Fruit fly (Drosophila melanogaster) Kc167 (cell line): ENCODE data around the gene AP-2alpha.

Experiments used
- Sin3A ChIP-seq: fragments of >200 bp; optimal IDR thresholded peaks from 2 replicates; lab custom pipeline; 2018; ENCODE audit warnings: missing external identifiers
- psq ChIP-seq: fragments of >200 bp; optimal IDR thresholded peaks from 2 replicates; lab custom pipeline; 2017; ENCODE audit warnings: missing external identifiers
- ttk ChIP-seq: sonication (Bioruptor generic); optimal IDR thresholded peaks from 2 replicates; lab custom pipeline; 2017; ENCODE audit warnings: missing external identifiers

- TF ChIP-seq psq, result no peak
- TF ChIP-seq ttk (lab: Kevin White, UChicago), result no peak
- TF ChIP-seq Sin3A (lab: Kevin White, UChicago), result no peak
Observed at dm6 chr2L:366876-367275, 47.7 kb downstream of the AP-2alpha start.
